Fruit fly (Drosophila melanogaster) whole organism, adult: Measurements from ENCODE around the gene CG32219.

Experiments
- CG33017 ChIP-seq: fragments of 200-800 bp; sonication (Bioruptor generic); optimal IDR thresholded peaks from 2 replicates; lab custom pipeline; 2018; ENCODE audit warnings: missing biosample characterization, mild to moderate bottlenecking, missing genetic modification characterization, moderate library complexity
- toe ChIP-seq: fragments of 200-800 bp; sonication (Bioruptor generic); optimal IDR thresholded peaks from 2 replicates; lab custom pipeline; 2016; ENCODE audit warnings: missing biosample characterization, missing genetic modification characterization

DNA sequence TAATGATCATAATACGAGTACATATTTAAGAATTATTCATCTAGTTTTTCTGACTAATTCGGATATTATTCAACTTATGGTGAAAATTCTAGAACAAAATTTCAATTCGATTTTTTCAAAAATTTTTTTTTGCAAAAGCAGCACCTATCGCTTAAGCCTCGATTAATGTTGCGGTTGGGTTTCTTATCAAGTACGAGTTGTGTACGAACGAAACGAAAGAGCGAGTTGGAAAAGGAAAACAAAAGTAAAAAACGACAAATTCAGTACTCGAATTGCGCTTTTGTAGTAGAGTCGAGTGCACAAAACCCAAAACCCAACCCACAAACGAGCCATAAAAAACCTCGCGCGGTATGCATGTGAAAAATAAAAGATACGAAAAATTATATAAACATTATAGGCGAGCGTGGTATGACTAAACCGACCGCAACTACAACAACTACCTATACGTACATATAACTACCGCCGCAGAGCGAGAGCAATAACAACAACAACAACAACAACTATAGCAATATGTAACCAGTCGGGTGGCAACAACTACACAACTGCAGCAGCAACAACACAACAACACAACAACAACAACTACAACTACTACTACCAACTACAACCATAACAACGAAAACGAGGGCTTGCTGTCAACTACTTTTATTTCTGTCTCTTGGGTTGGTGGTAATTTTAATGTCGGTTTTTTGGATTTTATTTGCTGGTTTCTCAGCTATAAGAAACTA lies 46.4 kb downstream of the CG32219 start:
- TF ChIP-seq toe (no peak), CG33017 (tag; lab: Kevin White, UChicago) (no peak)
